Fruit fly (Drosophila melanogaster) whole organism, embryonic: ENCODE results near the gene trbl.

ENCODE experiments used
- Antp ChIP-seq: fragments of 200-800 bp; sonication (Bioruptor generic); optimal IDR thresholded peaks from 3 replicates; lab custom pipeline; 2016; ENCODE audit warnings: missing biosample characterization, missing genetic modification characterization
- BtbVII ChIP-seq: fragments of 200-800 bp; sonication (Bioruptor generic); optimal IDR thresholded peaks from 3 replicates; lab custom pipeline; 2017; ENCODE audit warnings: missing biosample characterization, mild to moderate bottlenecking, missing genetic modification characterization
- CG10366 ChIP-seq: fragments of 200-800 bp; sonication (Bioruptor generic); IDR thresholded peaks from 2 replicates; pipeline ENCODE4 v1.3.6; 2022; ENCODE audit warnings: missing biosample characterization, missing genetic modification characterization
- CG10979 ChIP-seq: fragments of 200-800 bp; sonication (Bioruptor generic); optimal IDR thresholded peaks from 2 replicates; lab custom pipeline; 2018; ENCODE audit warnings: missing biosample characterization, mild to moderate bottlenecking, missing genetic modification characterization, moderate library complexity
- CG11085 ChIP-seq: fragments of 200-800 bp; sonication (Bioruptor generic); IDR thresholded peaks from 2 replicates; pipeline ENCODE4 v1.3.6; 2022; ENCODE audit warnings: missing biosample characterization, missing genetic modification characterization
- CG12659 ChIP-seq: fragments of 200-800 bp; sonication (Bioruptor generic); optimal IDR thresholded peaks from 3 replicates; lab custom pipeline; 2017; ENCODE audit warnings: mild to moderate bottlenecking, missing biosample characterization, missing genetic modification reagents, missing genetic modification characterization
- CG12744 ChIP-seq: fragments of 200-800 bp; sonication (Bioruptor generic); optimal IDR thresholded peaks from 2 replicates; lab custom pipeline; 2016; ENCODE audit warnings: missing biosample characterization, missing genetic modification characterization
- CG13123 ChIP-seq: fragments of 200-800 bp; sonication (Bioruptor generic); optimal IDR thresholded peaks from 2 replicates; lab custom pipeline; 2016; ENCODE audit warnings: missing biosample characterization, missing genetic modification characterization
- CG17385 ChIP-seq: fragments of 200-800 bp; sonication (Bioruptor generic); optimal IDR thresholded peaks from 3 replicates; lab custom pipeline; 2018; ENCODE audit warnings: missing biosample characterization, mild to moderate bottlenecking, missing genetic modification characterization
- CG2889 ChIP-seq: fragments of 200-800 bp; sonication (Bioruptor generic); IDR thresholded peaks from 3 replicates; pipeline ENCODE4 v1.3.6; 2022; ENCODE audit warnings: missing biosample characterization, missing genetic modification characterization
- CG34422 ChIP-seq: fragments of 200-800 bp; sonication (Bioruptor generic); IDR thresholded peaks from 3 replicates; pipeline ENCODE4 v1.3.6; 2022; ENCODE audit warnings: missing biosample characterization, missing genetic modification characterization
- CG4820 ChIP-seq: fragments of 200-800 bp; sonication (Bioruptor generic); optimal IDR thresholded peaks from 3 replicates; lab custom pipeline; 2016; ENCODE audit warnings: missing biosample characterization, missing genetic modification characterization
- CG4854 ChIP-seq: fragments of 200-800 bp; sonication (Bioruptor generic); optimal IDR thresholded peaks from 2 replicates; lab custom pipeline; 2016; ENCODE audit warnings: missing biosample characterization, missing genetic modification characterization, inconsistent platforms
- CG5245 ChIP-seq: fragments of 200-800 bp; sonication (Bioruptor generic); optimal IDR thresholded peaks from 3 replicates; lab custom pipeline; 2016; ENCODE audit warnings: missing biosample characterization, missing genetic modification characterization
- CG7745 ChIP-seq: fragments of 200-800 bp; sonication (Bioruptor generic); optimal IDR thresholded peaks from 2 replicates; lab custom pipeline; 2018; ENCODE audit warnings: missing biosample characterization, mild to moderate bottlenecking, missing genetic modification characterization, moderate library complexity
- CG7928 ChIP-seq: fragments of 200-800 bp; sonication (Bioruptor generic); optimal IDR thresholded peaks from 2 replicates; lab custom pipeline; 2017; ENCODE audit warnings: missing biosample characterization, mild to moderate bottlenecking, missing genetic modification characterization
- CG8089 ChIP-seq: fragments of 200-800 bp; sonication (Bioruptor generic); optimal IDR thresholded peaks from 3 replicates; lab custom pipeline; 2016; ENCODE audit warnings: missing biosample characterization, missing genetic modification characterization
- CG8478 ChIP-seq: fragments of >200 bp; optimal IDR thresholded peaks from 2 replicates; lab custom pipeline; 2018
- Gug ChIP-seq: fragments of 200-800 bp; sonication (Bioruptor generic); IDR thresholded peaks from 4 replicates; pipeline ENCODE4 v1.3.6; 2022; ENCODE audit warnings: missing biosample characterization, missing genetic modification characterization
- H15 ChIP-seq: fragments of 200-800 bp; sonication (Bioruptor generic); IDR thresholded peaks from 3 replicates; pipeline ENCODE4 v1.3.6; 2022; ENCODE audit warnings: missing biosample characterization, missing genetic modification characterization
- Hr3 ChIP-seq: fragments of 200-800 bp; sonication (Bioruptor generic); optimal IDR thresholded peaks from 3 replicates; lab custom pipeline; 2016; ENCODE audit warnings: missing biosample characterization, missing genetic modification characterization
- Mes4 ChIP-seq: fragments of 200-800 bp; sonication (Bioruptor generic); optimal IDR thresholded peaks from 2 replicates; lab custom pipeline; 2016; ENCODE audit warnings: missing biosample characterization, missing genetic modification characterization
- NFAT ChIP-seq: fragments of 200-800 bp; sonication (Bioruptor generic); IDR thresholded peaks from 2 replicates; pipeline ENCODE4 v1.3.6; 2022; ENCODE audit warnings: missing biosample characterization, missing genetic modification characterization
- Nf-YC ChIP-seq: fragments of 200-800 bp; optimal IDR thresholded peaks from 3 replicates; lab custom pipeline; 2019; ENCODE audit warnings: missing biosample characterization, mild to moderate bottlenecking, missing genetic modification characterization, moderate library complexity
- PHDP ChIP-seq: fragments of 200-800 bp; sonication (Bioruptor generic); optimal IDR thresholded peaks from 3 replicates; lab custom pipeline; 2018; ENCODE audit warnings: missing biosample characterization, mild to moderate bottlenecking, missing genetic modification characterization, moderate library complexity
- amos ChIP-seq: fragments of 200-800 bp; sonication (Bioruptor generic); IDR thresholded peaks from 2 replicates; pipeline ENCODE4 v1.3.6; 2022; ENCODE audit warnings: missing biosample characterization, missing genetic modification characterization; ENCODE audit not compliant: partially characterized antibody
- btn ChIP-seq: fragments of 200-800 bp; sonication (Bioruptor generic); optimal IDR thresholded peaks from 2 replicates; lab custom pipeline; 2016; ENCODE audit warnings: missing biosample characterization, missing genetic modification characterization
- cato ChIP-seq: fragments of 200-800 bp; sonication (Bioruptor generic); optimal IDR thresholded peaks from 2 replicates; lab custom pipeline; 2016; ENCODE audit warnings: missing biosample characterization, missing genetic modification characterization, borderline replicate concordance
- cg ChIP-seq: fragments of 200-800 bp; sonication (Bioruptor generic); optimal IDR thresholded peaks from 3 replicates; lab custom pipeline; 2019; ENCODE audit warnings: missing biosample characterization, mild to moderate bottlenecking, missing genetic modification characterization, moderate library complexity
- ci ChIP-seq: fragments of 200-800 bp; sonication (Bioruptor generic); IDR thresholded peaks from 3 replicates; pipeline ENCODE4 v1.3.6; 2022; ENCODE audit warnings: missing biosample characterization, missing genetic modification characterization
- cwo ChIP-seq: fragments of 200-800 bp; sonication (Bioruptor generic); optimal IDR thresholded peaks from 3 replicates; lab custom pipeline; 2017; ENCODE audit warnings: missing biosample characterization, missing genetic modification characterization, mild to moderate bottlenecking, moderate library complexity, missing genetic modification reagents
- dan ChIP-seq: fragments of 200-800 bp; sonication (Bioruptor generic); IDR thresholded peaks from 2 replicates; pipeline ENCODE4 v1.3.6; 2022; ENCODE audit warnings: missing biosample characterization, missing genetic modification characterization
- dati ChIP-seq: fragments of 200-800 bp; sonication (Bioruptor generic); IDR thresholded peaks from 2 replicates; pipeline ENCODE4 v1.3.6; 2022; ENCODE audit warnings: missing biosample characterization, missing genetic modification characterization
- dm ChIP-seq: fragments of 200-800 bp; sonication (Bioruptor generic); optimal IDR thresholded peaks from 3 replicates; lab custom pipeline; 2016; ENCODE audit warnings: missing biosample characterization, missing genetic modification characterization
- dpn ChIP-seq, 2 experiments: fragments of 200-800 bp; sonication (Bioruptor generic); optimal IDR thresholded peaks; 3 replicates each; lab custom pipeline; 2016; ENCODE audit warnings: missing biosample characterization in 2 of 2, missing genetic modification characterization in 2 of 2
- dysf ChIP-seq: fragments of 200-800 bp; sonication (Bioruptor generic); IDR thresholded peaks from 3 replicates; pipeline ENCODE4 v1.3.6; 2022; ENCODE audit warnings: missing biosample characterization, missing genetic modification characterization
- gcm ChIP-seq: fragments of 200-800 bp; sonication (Bioruptor generic); optimal IDR thresholded peaks from 2 replicates; lab custom pipeline; 2019; ENCODE audit warnings: missing biosample characterization, mild to moderate bottlenecking, missing genetic modification characterization, moderate library complexity
- gfzf ChIP-seq: fragments of 200-800 bp; sonication (Bioruptor generic); optimal IDR thresholded peaks from 2 replicates; lab custom pipeline; 2016; ENCODE audit warnings: missing biosample characterization, mild to moderate bottlenecking, missing genetic modification characterization, moderate library complexity
- insv ChIP-seq, 2 experiments: fragments of 200-800 bp; sonication (Bioruptor generic); optimal IDR thresholded peaks; 3 replicates each; lab custom pipeline; 2016 to 2018; ENCODE audit warnings: missing biosample characterization in 2 of 2, missing genetic modification characterization in 2 of 2
- klu ChIP-seq: fragments of 200-800 bp; sonication (Bioruptor generic); IDR thresholded peaks from 2 replicates; pipeline ENCODE4 v1.3.6; 2022; ENCODE audit warnings: missing biosample characterization, missing genetic modification characterization
- nom ChIP-seq: fragments of 200-800 bp; sonication (Bioruptor generic); optimal IDR thresholded peaks from 2 replicates; lab custom pipeline; 2017; ENCODE audit warnings: missing biosample characterization, missing genetic modification characterization, mild to moderate bottlenecking, moderate library complexity, missing genetic modification reagents
- otp ChIP-seq: fragments of 200-800 bp; sonication (Bioruptor generic); IDR thresholded peaks from 3 replicates; pipeline ENCODE4, ENCODE4 v1.3.6; 2022; ENCODE audit warnings: missing biosample characterization, missing genetic modification characterization
- peb ChIP-seq: fragments of 200-800 bp; sonication (Bioruptor generic); IDR thresholded peaks from 2 replicates; pipeline ENCODE4 v1.3.6; 2022; ENCODE audit warnings: missing biosample characterization, missing genetic modification characterization
- prd ChIP-seq, 3 experiments: fragments of >200 bp in 2 of 3; fragments of 200-800 bp in 1 of 3; sonication (Bioruptor generic) in 1 of 3; optimal IDR thresholded peaks in 2 of 3; IDR thresholded peaks in 1 of 3; 2 replicates in 2 of 3; 3 replicates in 1 of 3; pipeline versions ENCODE4 v1.3.6 to Lab custom; 2017 to 2022; ENCODE audit warnings: missing biosample characterization in 1 of 3, missing genetic modification characterization in 1 of 3
- pros ChIP-seq: fragments of 200-800 bp; sonication (Bioruptor generic); optimal IDR thresholded peaks from 3 replicates; lab custom pipeline; 2019; ENCODE audit warnings: missing biosample characterization, mild to moderate bottlenecking, missing genetic modification characterization, moderate library complexity
- shn ChIP-seq: fragments of 200-800 bp; sonication (Bioruptor generic); optimal IDR thresholded peaks from 3 replicates; lab custom pipeline; 2016; ENCODE audit warnings: missing biosample characterization, missing genetic modification characterization
- sug ChIP-seq: fragments of 200-800 bp; optimal IDR thresholded peaks from 2 replicates; lab custom pipeline; 2019; ENCODE audit warnings: missing biosample characterization, mild to moderate bottlenecking, missing genetic modification characterization, moderate library complexity
- unpg ChIP-seq: fragments of 200-800 bp; sonication (Bioruptor generic); optimal IDR thresholded peaks from 3 replicates; lab custom pipeline; 2018; ENCODE audit warnings: missing biosample characterization, mild to moderate bottlenecking, missing genetic modification characterization, moderate library complexity
- zf30C ChIP-seq: fragments of 200-800 bp; sonication (Bioruptor generic); optimal IDR thresholded peaks from 3 replicates; lab custom pipeline; 2018; ENCODE audit warnings: missing biosample characterization, mild to moderate bottlenecking, missing genetic modification characterization

The trbl gene

dm6 chr3L:20401026-20401912, at the start of gene trbl (continued):
- TF ChIP-seq CG10366, result no peak
- TF ChIP-seq gfzf (GFP tag; lab: Kevin White, UChicago), result peak; percentile 59
- TF ChIP-seq insv (GFP tag; optimal IDR thresholded peaks at IDR 0.05; lab: Kevin White, UChicago), result peak in 1 of 2 experiments; percentile 72
- peak; percentile 84 for TF ChIP-seq pros (GFP tag; lab: Kevin White, UChicago)
- no peak for TF ChIP-seq CG13123 (GFP tag; lab: Kevin White, UChicago)
- TF ChIP-seq prd (optimal IDR thresholded peaks at IDR 0.05; lab: Kevin White, UChicago), result no peak
- no peak for TF ChIP-seq prd (GFP tag; IDR thresholded peaks at IDR 0.05; lab: Robert Waterston, UW)
- TF ChIP-seq unpg, result peak; percentile 20
- peak; percentile 58 for TF ChIP-seq nom
- TF ChIP-seq ci, result peak; percentile 43; the same call in 1 of the 3 replicates
- TF ChIP-seq CG5245 (GFP tag; lab: Kevin White, UChicago), result no peak
- TF ChIP-seq Hr3 (GFP tag; lab: Kevin White, UChicago), result no peak
- peak; percentile 49 for TF ChIP-seq CG8478 (lab: Kevin White, UChicago)
- peak; percentile 24 for TF ChIP-seq CG10979 (tag; lab: Kevin White, UChicago)
- TF ChIP-seq dpn (GFP tag; optimal IDR thresholded peaks at IDR 0.05; lab: Kevin White, UChicago), result no peak
- TF ChIP-seq cwo (GFP tag; lab: Kevin White, UChicago), result no peak
- TF ChIP-seq CG7928 (GFP tag; lab: Kevin White, UChicago), result no peak
- no peak for TF ChIP-seq CG11085
- TF ChIP-seq NFAT (GFP tag; lab: Robert Waterston, UW), result no peak
- TF ChIP-seq dati (GFP tag; lab: Robert Waterston, UW), result 0 out of 2 replicates have a peak, but pooled peaks have one; percentile 34
- no peak for TF ChIP-seq klu (GFP tag; lab: Robert Waterston, UW)
- peak; percentile 80 for TF ChIP-seq gcm (GFP tag; lab: Kevin White, UChicago)
- TF ChIP-seq zf30C (GFP tag; lab: Kevin White, UChicago), result peak; percentile 38
- TF ChIP-seq PHDP (tag; lab: Kevin White, UChicago), result peak; percentile 27
- TF ChIP-seq shn, result no peak
- TF ChIP-seq otp (GFP tag; lab: Robert Waterston, UW), result no peak
- TF ChIP-seq sug (tag; lab: Kevin White, UChicago), result no peak
- no peak for TF ChIP-seq cato (GFP tag; lab: Kevin White, UChicago)
- no peak for TF ChIP-seq CG8089
- no peak for TF ChIP-seq CG34422 (GFP tag; lab: Robert Waterston, UW)
- peak; percentile 66 for TF ChIP-seq BtbVII (GFP tag; lab: Kevin White, UChicago)
- TF ChIP-seq dysf (GFP tag; lab: Robert Waterston, UW), result no peak
- no peak for TF ChIP-seq CG4820
- no peak for TF ChIP-seq CG2889 (GFP tag; lab: Robert Waterston, UW)
- TF ChIP-seq dan (GFP tag; lab: Robert Waterston, UW), result no peak
- no peak for TF ChIP-seq peb (GFP tag; lab: Robert Waterston, UW)
- TF ChIP-seq CG12744 (GFP tag; lab: Kevin White, UChicago), result peak; percentile 11
- no peak for TF ChIP-seq Antp
- TF ChIP-seq CG7745 (tag; lab: Kevin White, UChicago), result peak; percentile 62
- no peak for TF ChIP-seq Mes4 (GFP tag; lab: Kevin White, UChicago)
- no peak for TF ChIP-seq btn
- peak; percentile 59 for TF ChIP-seq Nf-YC (tag; lab: Kevin White, UChicago)
- no peak for TF ChIP-seq CG4854
- TF ChIP-seq dm, result peak; percentile 65
- no peak for TF ChIP-seq H15 (GFP tag; lab: Robert Waterston, UW)
- TF ChIP-seq Gug (GFP tag; lab: Robert Waterston, UW), result no peak
- TF ChIP-seq amos (GFP tag; lab: Robert Waterston, UW), result peak; percentile 43
- peak; percentile 38 for TF ChIP-seq cg (GFP tag; lab: Kevin White, UChicago)
- peak; percentile 22 for TF ChIP-seq CG12659 (GFP tag; lab: Kevin White, UChicago)
- peak; percentile 91 for TF ChIP-seq CG17385
